Fruit fly (Drosophila melanogaster) whole organism, embryonic: Measurements from ENCODE around the gene Shaw.

Experiments
- Adf1 ChIP-seq: fragments of 200-800 bp; sonication (Bioruptor generic); IDR thresholded peaks from 2 replicates; pipeline ENCODE4 v1.3.6; 2022; ENCODE audit warnings: missing biosample characterization, missing genetic modification characterization
- CG10321 ChIP-seq: fragments of 200-800 bp; sonication (Bioruptor generic); IDR thresholded peaks from 2 replicates; pipeline ENCODE4 v1.3.6; 2022; ENCODE audit warnings: missing biosample characterization, missing genetic modification characterization
- CG10979 ChIP-seq: fragments of 200-800 bp; sonication (Bioruptor generic); optimal IDR thresholded peaks from 2 replicates; lab custom pipeline; 2018; ENCODE audit warnings: missing biosample characterization, mild to moderate bottlenecking, missing genetic modification characterization, moderate library complexity
- CG12104 ChIP-seq: fragments of 200-800 bp; sonication (Bioruptor generic); optimal IDR thresholded peaks from 3 replicates; lab custom pipeline; 2016; ENCODE audit warnings: missing biosample characterization, missing genetic modification characterization
- CG12236 ChIP-seq: fragments of 200-800 bp; sonication (Bioruptor generic); optimal IDR thresholded peaks from 2 replicates; lab custom pipeline; 2016; ENCODE audit warnings: missing biosample characterization, missing genetic modification characterization
- CG12744 ChIP-seq: fragments of 200-800 bp; sonication (Bioruptor generic); optimal IDR thresholded peaks from 2 replicates; lab custom pipeline; 2016; ENCODE audit warnings: missing biosample characterization, missing genetic modification characterization
- CG14050 ChIP-seq: fragments of 200-800 bp; sonication (Bioruptor generic); IDR thresholded peaks from 3 replicates; pipeline ENCODE4 v1.3.6; 2022; ENCODE audit warnings: missing biosample characterization, missing genetic modification characterization
- CG15269 ChIP-seq: fragments of 200-800 bp; sonication (Bioruptor generic); optimal IDR thresholded peaks from 2 replicates; lab custom pipeline; 2018; ENCODE audit warnings: missing biosample characterization, mild to moderate bottlenecking, missing genetic modification characterization, moderate library complexity
- CG17802 ChIP-seq: fragments of 200-800 bp; sonication (Bioruptor generic); optimal IDR thresholded peaks from 2 replicates; lab custom pipeline; 2018; ENCODE audit warnings: missing biosample characterization, mild to moderate bottlenecking, missing genetic modification characterization, moderate library complexity
- CG1792 ChIP-seq: fragments of 200-800 bp; sonication (Bioruptor generic); optimal IDR thresholded peaks from 2 replicates; lab custom pipeline; 2016; ENCODE audit warnings: missing biosample characterization, missing genetic modification characterization
- CG2199 ChIP-seq: fragments of 200-800 bp; sonication (Bioruptor generic); IDR thresholded peaks from 3 replicates; pipeline ENCODE4 v1.3.6; 2022; ENCODE audit warnings: missing biosample characterization, missing genetic modification characterization
- CG2712 ChIP-seq: fragments of 200-800 bp; optimal IDR thresholded peaks from 3 replicates; lab custom pipeline; 2019; ENCODE audit warnings: missing biosample characterization, mild to moderate bottlenecking, missing genetic modification characterization, moderate library complexity
- CG32767 ChIP-seq: fragments of 200-800 bp; sonication (Bioruptor generic); IDR thresholded peaks from 2 replicates; pipeline ENCODE4 v1.3.6; 2022; ENCODE audit warnings: missing biosample characterization, missing genetic modification characterization
- CG3847 ChIP-seq: fragments of 200-800 bp; sonication (Bioruptor generic); IDR thresholded peaks from 2 replicates; pipeline ENCODE4 v1.3.6; 2022; ENCODE audit warnings: missing biosample characterization, missing genetic modification characterization
- CG4617 ChIP-seq: fragments of 200-800 bp; sonication (Bioruptor generic); optimal IDR thresholded peaks from 3 replicates; lab custom pipeline; 2016; ENCODE audit warnings: missing biosample characterization, missing genetic modification characterization, borderline replicate concordance
- CG4707 ChIP-seq: fragments of 200-800 bp; sonication (Bioruptor generic); optimal IDR thresholded peaks from 2 replicates; lab custom pipeline; 2018; ENCODE audit warnings: missing biosample characterization, mild to moderate bottlenecking, missing genetic modification characterization, moderate library complexity
- CG6272 ChIP-seq: fragments of 200-800 bp; sonication (Bioruptor generic); IDR thresholded peaks from 2 replicates; pipeline ENCODE4 v1.3.6; 2022; ENCODE audit warnings: missing biosample characterization, missing genetic modification characterization
- CG6854 ChIP-seq: fragments of 200-800 bp; sonication (Bioruptor generic); optimal IDR thresholded peaks from 3 replicates; lab custom pipeline; 2017; ENCODE audit warnings: missing biosample characterization, mild to moderate bottlenecking, missing genetic modification characterization
- CG7357 ChIP-seq: fragments of 200-800 bp; sonication (Bioruptor generic); IDR thresholded peaks from 3 replicates; pipeline ENCODE4 v1.3.6; 2022; ENCODE audit warnings: missing biosample characterization, missing genetic modification characterization
- CG7839 ChIP-seq: fragments of 200-800 bp; sonication (Bioruptor generic); optimal IDR thresholded peaks from 3 replicates; lab custom pipeline; 2018; ENCODE audit warnings: missing biosample characterization, mild to moderate bottlenecking, missing genetic modification characterization, moderate library complexity
- CG7928 ChIP-seq: fragments of 200-800 bp; sonication (Bioruptor generic); optimal IDR thresholded peaks from 2 replicates; lab custom pipeline; 2017; ENCODE audit warnings: missing biosample characterization, mild to moderate bottlenecking, missing genetic modification characterization
- CG8478 ChIP-seq: fragments of >200 bp; optimal IDR thresholded peaks from 2 replicates; lab custom pipeline; 2018
- Doc2 ChIP-seq: fragments of 200-800 bp; sonication (Bioruptor generic); IDR thresholded peaks from 2 replicates; pipeline ENCODE4 v1.3.6; 2022; ENCODE audit warnings: missing biosample characterization, missing genetic modification characterization
- Hmr ChIP-seq: fragments of 200-800 bp; sonication (Bioruptor generic); optimal IDR thresholded peaks from 3 replicates; lab custom pipeline; 2017; ENCODE audit warnings: mild to moderate bottlenecking, missing biosample characterization, missing genetic modification reagents, missing genetic modification characterization
- Hr39 ChIP-seq: fragments of >200 bp; optimal IDR thresholded peaks from 2 replicates; lab custom pipeline; 2017
- Lhr ChIP-seq: fragments of 200-800 bp; sonication (Bioruptor generic); optimal IDR thresholded peaks from 3 replicates; lab custom pipeline; 2017; ENCODE audit warnings: mild to moderate bottlenecking, missing biosample characterization, missing genetic modification reagents, missing genetic modification characterization
- Meics ChIP-seq: fragments of 200-800 bp; sonication (Bioruptor generic); optimal IDR thresholded peaks from 2 replicates; lab custom pipeline; 2017; ENCODE audit warnings: missing biosample characterization, mild to moderate bottlenecking, missing genetic modification characterization
- NFAT ChIP-seq: fragments of 200-800 bp; sonication (Bioruptor generic); IDR thresholded peaks from 2 replicates; pipeline ENCODE4 v1.3.6; 2022; ENCODE audit warnings: missing biosample characterization, missing genetic modification characterization
- Ssrp ChIP-seq: fragments of 200-800 bp; sonication (Bioruptor generic); optimal IDR thresholded peaks from 2 replicates; lab custom pipeline; 2018; ENCODE audit warnings: missing biosample characterization, mild to moderate bottlenecking, missing genetic modification characterization, moderate library complexity
- Usf ChIP-seq: fragments of 200-800 bp; sonication (Bioruptor generic); optimal IDR thresholded peaks from 2 replicates; lab custom pipeline; 2017; ENCODE audit warnings: missing genotype, missing biosample characterization, missing genetic modification characterization
- ab ChIP-seq: fragments of 200-800 bp; sonication (Bioruptor generic); optimal IDR thresholded peaks from 2 replicates; lab custom pipeline; 2016; ENCODE audit warnings: missing biosample characterization, missing genetic modification characterization
- ase ChIP-seq: fragments of 200-800 bp; sonication (Bioruptor generic); IDR thresholded peaks from 3 replicates; pipeline ENCODE4 v1.3.6; 2022; ENCODE audit warnings: missing biosample characterization, missing genetic modification characterization
- bab2 ChIP-seq: fragments of 200-800 bp; sonication (Bioruptor generic); optimal IDR thresholded peaks from 2 replicates; lab custom pipeline; 2016; ENCODE audit warnings: missing biosample characterization, missing genetic modification characterization
- btn ChIP-seq: fragments of 200-800 bp; sonication (Bioruptor generic); optimal IDR thresholded peaks from 2 replicates; lab custom pipeline; 2016; ENCODE audit warnings: missing biosample characterization, missing genetic modification characterization
- dimm ChIP-seq: fragments of 200-800 bp; sonication (Bioruptor generic); IDR thresholded peaks from 2 replicates; pipeline ENCODE4 v1.3.6; 2022; ENCODE audit warnings: missing biosample characterization, missing genetic modification characterization
- dmrt11E ChIP-seq: fragments of 200-800 bp; sonication (Bioruptor generic); optimal IDR thresholded peaks from 3 replicates; lab custom pipeline; 2018; ENCODE audit warnings: missing biosample characterization, mild to moderate bottlenecking, missing genetic modification characterization, moderate library complexity
- fd102C ChIP-seq: fragments of 200-800 bp; sonication (Bioruptor generic); optimal IDR thresholded peaks from 2 replicates; lab custom pipeline; 2018; ENCODE audit warnings: missing biosample characterization, mild to moderate bottlenecking, missing genetic modification characterization, moderate library complexity
- ftz-f1 ChIP-seq: fragments of 200-800 bp; sonication (Bioruptor generic); optimal IDR thresholded peaks from 2 replicates; lab custom pipeline; 2016; ENCODE audit warnings: missing biosample characterization, missing genetic modification characterization
- gcm2 ChIP-seq: fragments of 200-800 bp; sonication (Bioruptor generic); optimal IDR thresholded peaks from 2 replicates; lab custom pipeline; 2016; ENCODE audit warnings: missing biosample characterization, missing genetic modification characterization
- grau ChIP-seq: fragments of 200-800 bp; optimal IDR thresholded peaks from 3 replicates; lab custom pipeline; 2019; ENCODE audit warnings: missing biosample characterization, mild to moderate bottlenecking, missing genetic modification characterization, moderate library complexity
- gro ChIP-seq: fragments of 200-800 bp; sonication (Bioruptor generic); optimal IDR thresholded peaks from 2 replicates; lab custom pipeline; 2016; ENCODE audit warnings: missing biosample characterization, missing genetic modification characterization
- ken ChIP-seq: fragments of 200-800 bp; sonication (Bioruptor generic); IDR thresholded peaks from 3 replicates; pipeline ENCODE4 v1.3.6; 2022; ENCODE audit warnings: missing biosample characterization, missing genetic modification characterization
- lmd ChIP-seq: fragments of 200-800 bp; sonication (Bioruptor generic); IDR thresholded peaks from 2 replicates; pipeline ENCODE4 v1.3.6; 2022; ENCODE audit warnings: missing biosample characterization, missing genetic modification characterization
- pzg ChIP-seq: fragments of 200-800 bp; sonication (Bioruptor generic); optimal IDR thresholded peaks from 3 replicates; lab custom pipeline; 2018; ENCODE audit warnings: missing biosample characterization, mild to moderate bottlenecking, missing genetic modification characterization, moderate library complexity
- sim ChIP-seq: fragments of 200-800 bp; sonication (Bioruptor generic); IDR thresholded peaks from 2 replicates; pipeline ENCODE4 v1.3.6; 2022; ENCODE audit warnings: missing biosample characterization, missing genetic modification characterization
- trem ChIP-seq: fragments of 200-800 bp; optimal IDR thresholded peaks from 3 replicates; lab custom pipeline; 2019; ENCODE audit warnings: missing biosample characterization, mild to moderate bottlenecking, missing genetic modification characterization, moderate library complexity
- tx ChIP-seq: fragments of 200-800 bp; sonication (Bioruptor generic); optimal IDR thresholded peaks from 2 replicates; lab custom pipeline; 2016; ENCODE audit warnings: missing biosample characterization, missing genetic modification characterization
- unpg ChIP-seq: fragments of 200-800 bp; sonication (Bioruptor generic); optimal IDR thresholded peaks from 3 replicates; lab custom pipeline; 2018; ENCODE audit warnings: missing biosample characterization, mild to moderate bottlenecking, missing genetic modification characterization, moderate library complexity
- wek ChIP-seq: fragments of 200-800 bp; sonication (Bioruptor generic); optimal IDR thresholded peaks from 3 replicates; lab custom pipeline; 2018; ENCODE audit warnings: missing biosample characterization, mild to moderate bottlenecking, missing genetic modification characterization, moderate library complexity
- yki ChIP-seq: fragments of >200 bp; optimal IDR thresholded peaks from 3 replicates; lab custom pipeline; 2018

The Shaw gene

DNA sequence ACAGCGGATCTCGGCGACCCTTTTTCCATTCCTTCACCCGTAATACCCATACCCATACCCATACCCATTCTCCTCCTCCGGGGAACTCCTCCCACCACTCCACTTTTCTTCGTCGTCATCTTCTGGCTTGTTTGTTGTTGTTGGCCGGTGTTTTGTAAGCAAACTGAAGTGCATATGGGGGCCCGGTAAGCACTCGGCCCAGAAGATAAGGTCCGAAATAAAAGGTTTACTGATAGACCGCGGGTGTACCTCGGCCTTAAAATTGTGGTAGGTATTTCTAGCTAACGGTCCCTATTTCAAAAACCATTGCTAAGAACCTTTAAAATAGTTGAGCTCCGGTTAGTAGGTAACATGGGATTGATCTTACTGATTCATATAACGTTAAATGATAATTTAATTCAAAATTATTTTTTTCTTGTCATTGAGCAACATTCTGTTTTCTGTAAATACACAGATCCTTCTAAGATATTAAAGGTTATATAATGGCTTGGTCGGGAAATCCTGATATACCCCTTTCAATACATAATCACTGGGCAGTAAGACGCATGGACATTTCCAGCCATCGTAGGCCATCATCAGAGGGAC, 57.9 kb downstream of the Shaw start (continued):
- TF ChIP-seq tx (GFP tag; lab: Kevin White, UChicago) (no peak), CG6272 (GFP tag; lab: Robert Waterston, UW) (no peak), fd102C (GFP tag; lab: Kevin White, UChicago) (no peak), NFAT (GFP tag; lab: Robert Waterston, UW) (no peak), sim (GFP tag; lab: Robert Waterston, UW) (no peak), CG2712 (tag; lab: Kevin White, UChicago) (peak; percentile 71), wek (no peak), ftz-f1 (GFP tag; lab: Kevin White, UChicago) (no peak), CG3847 (no peak), grau (tag; lab: Kevin White, UChicago) (peak; percentile 29), dimm (GFP tag; lab: Robert Waterston, UW) (no peak), CG7839 (tag; lab: Kevin White, UChicago) (peak; percentile 43), pzg (GFP tag; lab: Kevin White, UChicago) (no peak), Doc2 (GFP tag; lab: Robert Waterston, UW) (no peak), ab (GFP tag; lab: Kevin White, UChicago) (peak; percentile 7), yki (lab: Kevin White, UChicago) (no peak)

DNA sequence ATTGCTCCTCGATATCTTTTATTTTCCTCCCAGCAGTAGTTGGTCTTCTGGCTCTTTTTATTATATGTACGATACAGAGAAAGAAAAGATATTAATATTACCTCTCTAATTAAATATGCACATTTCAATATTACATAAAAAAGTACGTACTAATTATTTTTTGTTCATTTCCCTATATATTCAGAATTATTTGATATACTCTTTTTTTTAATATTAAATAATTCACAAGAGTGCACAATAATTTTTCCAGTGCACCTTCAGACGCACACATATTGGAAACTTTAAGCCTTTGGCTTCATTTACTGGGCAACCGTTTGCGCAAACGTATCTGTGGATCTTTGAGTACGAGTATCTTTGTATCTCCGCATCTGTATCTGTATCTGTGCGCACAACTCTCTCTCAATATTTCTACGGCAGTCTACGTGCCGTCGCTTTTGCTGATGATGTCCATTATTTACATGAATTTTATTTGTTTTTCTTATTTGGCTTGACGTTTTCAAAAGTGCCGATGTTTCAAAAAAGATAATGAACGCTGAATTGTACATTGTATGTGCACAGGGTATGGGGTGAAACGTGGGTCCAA, 58.7 kb downstream of the Shaw start:
- TF ChIP-seq CG2199 (GFP tag; lab: Robert Waterston, UW) (no peak), CG15269 (tag; lab: Kevin White, UChicago) (peak; percentile 89), CG32767 (GFP tag; lab: Robert Waterston, UW) (peak; percentile 83), trem (peak; percentile 93), Ssrp (peak; percentile 89), CG12236 (GFP tag; lab: Kevin White, UChicago) (no peak), CG10979 (tag; lab: Kevin White, UChicago) (peak; percentile 93), CG4617 (peak; percentile 18), CG1792 (no peak), dmrt11E (peak; percentile 96), CG12744 (GFP tag; lab: Kevin White, UChicago) (no peak), Lhr (GFP tag; lab: Kevin White, UChicago) (peak; percentile 57), Meics (peak; percentile 80), Adf1 (GFP tag; lab: Robert Waterston, UW) (peak; percentile 44; the same call in 1 of the 2 replicates), CG7928 (GFP tag; lab: Kevin White, UChicago) (no peak), CG6854 (peak; percentile 33), bab2 (GFP tag; lab: Kevin White, UChicago) (no peak), CG8478 (lab: Kevin White, UChicago) (no peak), lmd (GFP tag; lab: Robert Waterston, UW) (peak; percentile 84), ase (GFP tag; lab: Robert Waterston, UW) (peak; percentile 67), CG7357 (peak; percentile 82), Usf (GFP tag; lab: Kevin White, UChicago) (peak; percentile 50), CG12104 (GFP tag; lab: Kevin White, UChicago) (peak; percentile 79), CG10321 (GFP tag; lab: Robert Waterston, UW) (no peak), gcm2 (GFP tag; lab: Kevin White, UChicago) (no peak), Hmr (peak; percentile 82), unpg (GFP tag; lab: Kevin White, UChicago) (peak; percentile 92), CG14050 (peak; percentile 67), gro (no peak), CG17802 (tag; lab: Kevin White, UChicago) (peak; percentile 27), btn (no peak), CG4707 (GFP tag; lab: Kevin White, UChicago) (peak; percentile 60), ken (GFP tag; lab: Robert Waterston, UW) (peak; percentile 43; the same call in 1 of the 3 replicates), fd102C (GFP tag; lab: Kevin White, UChicago) (peak; percentile 76), Hr39 (no peak)
